Worm (Caenorhabditis elegans): ENCODE data around the gene tbx-8.

Gene tbx-8

ce11 chrIII:10344762-10345161, 2.4 kb upstream of the tbx-8 start:
- no peak for TF ChIP-seq nhr-237 (tag; optimal IDR thresholded peaks at IDR 0.05)
- TF ChIP-seq nhr-41 (GFP tag; IDR thresholded peaks at IDR 0.05) = no peak
- no peak for TF ChIP-seq nhr-25 (tag; optimal IDR thresholded peaks at IDR 0.05; ENCODE audit: borderline replicate concordance, insufficient read depth)
- no peak for TF ChIP-seq mep-1 (tag; optimal IDR thresholded peaks at IDR 0.05)
- no peak for TF ChIP-seq dmd-8 (GFP tag; IDR thresholded peaks at IDR 0.05)
- TF ChIP-seq fkh-10 (GFP tag; optimal IDR thresholded peaks at IDR 0.05) = no peak
- no peak for TF ChIP-seq rbr-2 (tag; optimal IDR thresholded peaks at IDR 0.05)
- no peak for TF ChIP-seq lin-29 (GFP tag; IDR thresholded peaks at IDR 0.05)
- no peak for TF ChIP-seq Y5F2A.4 (GFP tag; optimal IDR thresholded peaks at IDR 0.05)
- TF ChIP-seq nhr-28 (tag; optimal IDR thresholded peaks at IDR 0.05) = no peak
- TF ChIP-seq lin-13 (GFP tag; optimal IDR thresholded peaks at IDR 0.05) = no peak
- no peak for TF ChIP-seq php-3 (GFP tag; IDR thresholded peaks at IDR 0.05)
- TF ChIP-seq ceh-44 (GFP tag; IDR thresholded peaks at IDR 0.05) = no peak
- no peak for TF ChIP-seq daf-8 (GFP tag; IDR thresholded peaks at IDR 0.05)
- TF ChIP-seq sdz-12 (GFP tag; optimal IDR thresholded peaks at IDR 0.05) = no peak
- TF ChIP-seq skn-1 (tag; optimal IDR thresholded peaks at IDR 0.05) = no peak
- no peak for TF ChIP-seq mxl-2 (GFP tag; conservative IDR thresholded peaks at IDR 0.05)
- no peak for TF ChIP-seq fos-1 (tag; optimal IDR thresholded peaks at IDR 0.05)

- TF ChIP-seq unc-62 (GFP tag; optimal IDR thresholded peaks at IDR 0.05 in 1 of 2) (peak in 1 of 2 experiments; percentile 88), unc-62 (tag; optimal IDR thresholded peaks at IDR 0.05) (no peak), lin-13 (GFP tag; optimal IDR thresholded peaks at IDR 0.05) (no peak)
Observed at ce11 chrIII:10351595-10352207, 4.6 kb downstream of the tbx-8 start, which contains the start of gene T07C4.3. T07C4.3 (plus strand) TSS chrIII:10352157.

- no peak for TF ChIP-seq zfp-3 (GFP tag; conservative IDR thresholded peaks at IDR 0.05)
- TF ChIP-seq mdt-29 (GFP tag; IDR thresholded peaks at IDR 0.05) = no peak
- TF ChIP-seq unc-39 (tag; optimal IDR thresholded peaks at IDR 0.05) = no peak
- TF ChIP-seq nhr-76 (tag; optimal IDR thresholded peaks at IDR 0.05) = no peak
- TF ChIP-seq jun-1 (tag; optimal IDR thresholded peaks at IDR 0.05) = no peak
- no peak for TF ChIP-seq mxl-2 (GFP tag; conservative IDR thresholded peaks at IDR 0.05)
- no peak for TF ChIP-seq R02D3.7 (tag; optimal IDR thresholded peaks at IDR 0.05)
- no peak for TF ChIP-seq hif-1 (tag; optimal IDR thresholded peaks at IDR 0.05)
- TF ChIP-seq lin-38 (GFP tag; IDR thresholded peaks at IDR 0.05) = no peak
- no peak for TF ChIP-seq Y5F2A.4 (GFP tag; optimal IDR thresholded peaks at IDR 0.05)
- TF ChIP-seq mdl-1 (tag; optimal IDR thresholded peaks at IDR 0.05) = no peak
- no peak for TF ChIP-seq Y48G9A.11 (GFP tag; IDR thresholded peaks at IDR 0.05)
- TF ChIP-seq dve-1 (tag; optimal IDR thresholded peaks at IDR 0.05; ENCODE audit: insufficient read depth) = no peak
- TF ChIP-seq dpl-1 (GFP tag; optimal IDR thresholded peaks at IDR 0.05) = no peak
- TF ChIP-seq Y75B8A.6 (GFP tag; IDR thresholded peaks at IDR 0.05) = no peak
- no peak for TF ChIP-seq T20F7.1 (GFP tag; optimal IDR thresholded peaks at IDR 0.05)
- TF ChIP-seq nhr-10 (tag; optimal IDR thresholded peaks at IDR 0.05) = no peak
Observed at ce11 chrIII:10353423-10353822, 6.3 kb downstream of the tbx-8 start.

ce11 chrIII:10354591-10354990, 7.4 kb downstream of the tbx-8 start:
- peak in 1 of 2 experiments; percentile 6 for TF ChIP-seq daf-16 (GFP tag; optimal IDR thresholded peaks at IDR 0.05)
- TF ChIP-seq daf-16 (tag; optimal IDR thresholded peaks at IDR 0.05) = peak; percentile 63
- peak; percentile 32 for TF ChIP-seq duxl-1 (tag; optimal IDR thresholded peaks at IDR 0.05; ENCODE audit: poor library complexity)
- TF ChIP-seq ztf-11 (tag; optimal IDR thresholded peaks at IDR 0.05) = no peak
- no peak for TF ChIP-seq ceh-32 (tag; optimal IDR thresholded peaks at IDR 0.05; ENCODE audit: poor library complexity)
- TF ChIP-seq aha-1 (tag) = peak; percentile 83
- no peak for TF ChIP-seq ZK337.2 (GFP tag; IDR thresholded peaks at IDR 0.05)
- TF ChIP-seq nhr-10 (tag; optimal IDR thresholded peaks at IDR 0.05) = no peak
- peak; percentile 60 for TF ChIP-seq dve-1 (tag; optimal IDR thresholded peaks at IDR 0.05; ENCODE audit: insufficient read depth)
- TF ChIP-seq lin-15B (tag; optimal IDR thresholded peaks at IDR 0.05) = no peak
- TF ChIP-seq hlh-30 (tag; optimal IDR thresholded peaks at IDR 0.05; ENCODE audit: insufficient read depth) = no peak
- 0 out of 2 replicates have a peak, but pooled peaks have one; percentile 49 for TF ChIP-seq zfp-3 (GFP tag; conservative IDR thresholded peaks at IDR 0.05)
- TF ChIP-seq nhr-77 (tag; optimal IDR thresholded peaks at IDR 0.05) = peak; percentile 34
- no peak for TF ChIP-seq nhr-11 (tag; optimal IDR thresholded peaks at IDR 0.05)

Measured in whole organism, L4 larva.